Fruit fly (Drosophila melanogaster): ENCODE measurements around the gene CG32269.

The CG32269 gene

dm6 chr3L:3239033-3239752 lies 30.4 kb upstream of the CG32269 start, which contains the start of gene CG17746 (continued):
- TF ChIP-seq CG17359 (tag; optimal IDR thresholded peaks at IDR 0.05) = peak; percentile 21
- TF ChIP-seq Bgb (GFP tag; IDR thresholded peaks at IDR 0.05; ENCODE audit: partially characterized antibody) = peak; percentile 58
- TF ChIP-seq CG6654 (GFP tag; optimal IDR thresholded peaks at IDR 0.05) = no peak
- no peak for TF ChIP-seq CG11560 (tag; IDR thresholded peaks at IDR 0.05)
- peak; percentile 90 for TF ChIP-seq Ets97D (GFP tag; optimal IDR thresholded peaks at IDR 0.05)
- TF ChIP-seq CG9817 (tag; optimal IDR thresholded peaks at IDR 0.05) = peak; percentile 36
- peak; percentile 39 for TF ChIP-seq CG13123 (GFP tag; optimal IDR thresholded peaks at IDR 0.05)
- TF ChIP-seq h (optimal IDR thresholded peaks at IDR 0.05) = no peak
- peak; percentile 56 for TF ChIP-seq CG2712 (tag; optimal IDR thresholded peaks at IDR 0.05)
- peak; percentile 67 for TF ChIP-seq B-H2 (GFP tag; optimal IDR thresholded peaks at IDR 0.05)
- TF ChIP-seq CG8478 (optimal IDR thresholded peaks at IDR 0.05) = no peak
- peak; percentile 43; the same call in 1 of the 3 replicates for TF ChIP-seq knrl (GFP tag; IDR thresholded peaks at IDR 0.05; ENCODE audit: partially characterized antibody)
- peak; percentile 36 for TF ChIP-seq HLHmδ (GFP tag; optimal IDR thresholded peaks at IDR 0.05)
- TF ChIP-seq CG9727 (GFP tag; optimal IDR thresholded peaks at IDR 0.05) = no peak
- no peak for TF ChIP-seq CG10431 (GFP tag; optimal IDR thresholded peaks at IDR 0.05)
- peak; percentile 15 for TF ChIP-seq CG1647 (GFP tag; optimal IDR thresholded peaks at IDR 0.05)
- peak; percentile 41 for TF ChIP-seq Dad (GFP tag; optimal IDR thresholded peaks at IDR 0.05)
- no peak for TF ChIP-seq aop (GFP tag; IDR thresholded peaks at IDR 0.05)
- peak; percentile 54 for TF ChIP-seq Dek (tag; optimal IDR thresholded peaks at IDR 0.05)
- TF ChIP-seq HLH3B (GFP tag; IDR thresholded peaks at IDR 0.05) = no peak
- TF ChIP-seq CG1602 (GFP tag; optimal IDR thresholded peaks at IDR 0.05) = peak; percentile 11
- TF ChIP-seq hkb (optimal IDR thresholded peaks at IDR 0.05) = peak; percentile 84
- TF ChIP-seq hkb (GFP tag; IDR thresholded peaks at IDR 0.05) = no peak
- peak; percentile 5 for TF ChIP-seq Mes4 (GFP tag; optimal IDR thresholded peaks at IDR 0.05)
- no peak for TF ChIP-seq Hey (tag; optimal IDR thresholded peaks at IDR 0.05)
- TF ChIP-seq CG31388 (GFP tag; optimal IDR thresholded peaks at IDR 0.05) = no peak
- TF ChIP-seq MESR4 (GFP tag; optimal IDR thresholded peaks at IDR 0.05) = peak; percentile 74
- peak; percentile 72 for TF ChIP-seq CG13287 (GFP tag; IDR thresholded peaks at IDR 0.05; ENCODE audit: partially characterized antibody)
- peak; percentile 64; the same call in 1 of the 2 replicates for TF ChIP-seq amos (GFP tag; IDR thresholded peaks at IDR 0.05; ENCODE audit: partially characterized antibody)
- TF ChIP-seq Hsf (GFP tag; optimal IDR thresholded peaks at IDR 0.05) = peak; percentile 45
- TF ChIP-seq tgo (GFP tag; IDR thresholded peaks at IDR 0.05) = no peak
- peak; percentile 81 for TF ChIP-seq sqz (GFP tag; optimal IDR thresholded peaks at IDR 0.05)
- no peak for TF ChIP-seq CG10979 (tag; optimal IDR thresholded peaks at IDR 0.05)
- TF ChIP-seq Blimp-1 (GFP tag; optimal IDR thresholded peaks at IDR 0.05) = no peak
- TF ChIP-seq pb (GFP tag; optimal IDR thresholded peaks at IDR 0.05) = peak; percentile 14
- peak; percentile 86 for TF ChIP-seq CG15514 (GFP tag; optimal IDR thresholded peaks at IDR 0.05)
- TF ChIP-seq CG30403 (GFP tag; optimal IDR thresholded peaks at IDR 0.05) = peak; percentile 60
- TF ChIP-seq trem (tag; optimal IDR thresholded peaks at IDR 0.05) = peak; percentile 87
- peak; percentile 77 for TF ChIP-seq CG13624 (GFP tag; optimal IDR thresholded peaks at IDR 0.05)
- peak; percentile 42 for TF ChIP-seq CG12155 (GFP tag; optimal IDR thresholded peaks at IDR 0.05)
- TF ChIP-seq CG10959 (GFP tag; IDR thresholded peaks at IDR 0.05) = no peak
- TF ChIP-seq p53 (GFP tag; optimal IDR thresholded peaks at IDR 0.05) = peak; percentile 59
- TF ChIP-seq CG3995 (GFP tag; optimal IDR thresholded peaks at IDR 0.05) = peak; percentile 1
- TF ChIP-seq NfI (GFP tag; optimal IDR thresholded peaks at IDR 0.05) = peak; percentile 9
- peak; percentile 49; the same call in 1 of the 2 replicates for TF ChIP-seq CG32772 (GFP tag; IDR thresholded peaks at IDR 0.05)
- peak; percentile 56 for TF ChIP-seq Side (GFP tag; optimal IDR thresholded peaks at IDR 0.05)
- TF ChIP-seq CG5953 (GFP tag; IDR thresholded peaks at IDR 0.05) = no peak
- TF ChIP-seq dmrt99B (tag; optimal IDR thresholded peaks at IDR 0.05) = no peak
- TF ChIP-seq CG10654 (GFP tag; optimal IDR thresholded peaks at IDR 0.05) = peak; percentile 47
- TF ChIP-seq CG1024 (GFP tag; IDR thresholded peaks at IDR 0.05) = no peak
- TF ChIP-seq jumu (GFP tag; optimal IDR thresholded peaks at IDR 0.05) = peak; percentile 33
